Worm (Caenorhabditis elegans) whole organism, L3 larva: ENCODE results near the gene ZC190.4.

Experiments
- R02D3.7 ChIP-seq: fragments of 150-350 bp; optimal IDR thresholded peaks from 2 replicates; lab custom pipeline; 2014; ENCODE audit warnings: missing biosample characterization, missing genetic modification characterization
- ZK546.5 ChIP-seq: sonication (generic microtip); optimal IDR thresholded peaks from 2 replicates; lab custom pipeline; 2017; ENCODE audit warnings: missing biosample characterization, missing genetic modification characterization
- aly-2 ChIP-seq: fragments of 150-350 bp; optimal IDR thresholded peaks from 2 replicates; lab custom pipeline; 2014; ENCODE audit warnings: missing biosample characterization, missing genetic modification characterization
- ceh-16 ChIP-seq: sonication (generic microtip); optimal IDR thresholded peaks from 2 replicates; lab custom pipeline; 2017; ENCODE audit warnings: missing biosample characterization, missing genetic modification characterization
- ceh-82 ChIP-seq: fragments of 150-350 bp; optimal IDR thresholded peaks from 2 replicates; lab custom pipeline; 2014; ENCODE audit warnings: missing biosample characterization, missing genetic modification characterization
- ceh-9 ChIP-seq: sonication (generic microtip); optimal IDR thresholded peaks from 2 replicates; lab custom pipeline; 2018; ENCODE audit warnings: missing biosample characterization, missing genetic modification characterization
- daf-12 ChIP-seq: fragments of 150-350 bp; optimal IDR thresholded peaks from 2 replicates; lab custom pipeline; 2014; ENCODE audit warnings: missing biosample characterization, missing genetic modification reagents, missing genetic modification characterization
- egl-5 ChIP-seq: fragments of 150-350 bp; optimal IDR thresholded peaks from 2 replicates; lab custom pipeline; 2017; ENCODE audit warnings: missing biosample characterization, missing genetic modification reagents, missing genetic modification characterization, inconsistent platforms
- elt-2 ChIP-seq: sonication (generic microtip); optimal IDR thresholded peaks from 2 replicates; lab custom pipeline; 2016; ENCODE audit warnings: missing genetic modification reagents, mild to moderate bottlenecking, missing genetic modification characterization, missing compliant biosample characterization
- elt-3 ChIP-seq, 3 experiments: fragments of 150-350 bp in 1 of 3; sonication (generic microtip) in 2 of 3; optimal IDR thresholded peaks; 2 replicates in 2 of 3; 4 replicates in 1 of 3; lab custom pipeline; 2014 to 2017; ENCODE audit warnings: missing biosample characterization in 3 of 3, missing genetic modification characterization in 3 of 3
- fkh-10 ChIP-seq: sonication (generic microtip); optimal IDR thresholded peaks from 2 replicates; lab custom pipeline; 2017; ENCODE audit warnings: missing biosample characterization, missing genetic modification reagents, missing genetic modification characterization
- fkh-2 ChIP-seq: fragments of 150-350 bp; optimal IDR thresholded peaks from 2 replicates; lab custom pipeline; 2014; ENCODE audit warnings: missing biosample characterization, missing genetic modification reagents, missing genetic modification characterization
- fos-1 ChIP-seq: fragments of 150-350 bp; optimal IDR thresholded peaks from 2 replicates; lab custom pipeline; 2014; ENCODE audit warnings: missing biosample characterization, missing genetic modification characterization
- hmg-11 ChIP-seq: sonication (generic microtip); optimal IDR thresholded peaks from 2 replicates; lab custom pipeline; 2016; ENCODE audit warnings: missing genetic modification characterization, missing compliant biosample characterization
- jun-1 ChIP-seq: fragments of 150-350 bp; optimal IDR thresholded peaks from 2 replicates; lab custom pipeline; 2014; ENCODE audit warnings: missing biosample characterization, missing genetic modification reagents, missing genetic modification characterization
- lin-15B ChIP-seq: fragments of 150-350 bp; optimal IDR thresholded peaks from 2 replicates; lab custom pipeline; 2014; ENCODE audit warnings: missing biosample characterization, missing genetic modification characterization
- lin-39 ChIP-seq: fragments of 150-350 bp; optimal IDR thresholded peaks from 2 replicates; lab custom pipeline; 2018; ENCODE audit warnings: missing biosample characterization, missing genetic modification reagents, missing genetic modification characterization
- lsy-12 ChIP-seq: sonication (generic microtip); optimal IDR thresholded peaks from 2 replicates; lab custom pipeline; 2016; ENCODE audit warnings: mild to moderate bottlenecking, missing genetic modification characterization, missing compliant biosample characterization
- mdl-1 ChIP-seq: fragments of 150-350 bp; optimal IDR thresholded peaks from 2 replicates; lab custom pipeline; 2014; ENCODE audit warnings: missing biosample characterization, missing genetic modification characterization
- nhr-11 ChIP-seq: fragments of 150-350 bp; optimal IDR thresholded peaks from 2 replicates; lab custom pipeline; 2014; ENCODE audit warnings: missing biosample characterization, missing genetic modification characterization
- nhr-12 ChIP-seq: fragments of 150-350 bp; optimal IDR thresholded peaks from 2 replicates; lab custom pipeline; 2014; ENCODE audit warnings: missing biosample characterization, missing genetic modification characterization
- nhr-23 ChIP-seq: fragments of 150-350 bp; optimal IDR thresholded peaks from 2 replicates; lab custom pipeline; 2014; ENCODE audit warnings: missing biosample characterization, missing genetic modification reagents, missing genetic modification characterization
- nhr-237 ChIP-seq: fragments of 150-350 bp; optimal IDR thresholded peaks from 2 replicates; lab custom pipeline; 2014; ENCODE audit warnings: missing biosample characterization, missing genetic modification characterization
- nhr-25 ChIP-seq: sonication (generic microtip); optimal IDR thresholded peaks from 2 replicates; lab custom pipeline; 2017; ENCODE audit warnings: missing biosample characterization, missing genetic modification characterization
- nhr-28 ChIP-seq: fragments of 150-350 bp; optimal IDR thresholded peaks from 2 replicates; lab custom pipeline; 2014; ENCODE audit warnings: missing biosample characterization, missing genetic modification characterization
- nhr-43 ChIP-seq: sonication (generic microtip); optimal IDR thresholded peaks from 2 replicates; lab custom pipeline; 2016; ENCODE audit warnings: mild to moderate bottlenecking, missing genetic modification characterization, missing compliant biosample characterization; ENCODE audit not compliant: poor library complexity, severe bottlenecking
- nhr-67 ChIP-seq: fragments of 150-350 bp; optimal IDR thresholded peaks from 2 replicates; lab custom pipeline; 2014; ENCODE audit warnings: missing biosample characterization, missing genetic modification characterization
- nhr-77 ChIP-seq: fragments of 150-350 bp; optimal IDR thresholded peaks from 2 replicates; lab custom pipeline; 2014; ENCODE audit warnings: missing biosample characterization, missing genetic modification characterization
- pha-4 ChIP-seq: fragments of 150-350 bp; optimal IDR thresholded peaks from 2 replicates; lab custom pipeline; 2014; ENCODE audit warnings: missing biosample characterization, missing genetic modification reagents, missing genetic modification characterization
- pqm-1 ChIP-seq: fragments of 150-350 bp; optimal IDR thresholded peaks from 2 replicates; lab custom pipeline; 2017; ENCODE audit warnings: missing biosample characterization, missing genetic modification characterization, inconsistent platforms
- skn-1 ChIP-seq: fragments of 150-350 bp; optimal IDR thresholded peaks from 2 replicates; lab custom pipeline; 2014; ENCODE audit warnings: missing biosample characterization, missing genetic modification characterization
- snpc-4 ChIP-seq: fragments of 150-350 bp; optimal IDR thresholded peaks from 2 replicates; lab custom pipeline; 2014; ENCODE audit warnings: missing biosample characterization, missing genetic modification characterization
- unc-39 ChIP-seq: sonication (generic microtip); optimal IDR thresholded peaks from 4 replicates; lab custom pipeline; 2017; ENCODE audit warnings: missing biosample characterization, missing genetic modification characterization
- unc-62 ChIP-seq: fragments of 150-350 bp; sonication (generic microtip); optimal IDR thresholded peaks from 4 replicates; lab custom pipeline; 2014; ENCODE audit warnings: missing biosample characterization, missing genetic modification reagents, missing genetic modification characterization
- zag-1 ChIP-seq: fragments of 150-350 bp; optimal IDR thresholded peaks from 2 replicates; lab custom pipeline; 2014; ENCODE audit warnings: missing biosample characterization, missing genetic modification characterization
- ztf-11 ChIP-seq: fragments of 150-350 bp; optimal IDR thresholded peaks from 2 replicates; lab custom pipeline; 2014; ENCODE audit warnings: missing biosample characterization, missing genetic modification characterization
- ztf-4 ChIP-seq: fragments of 150-350 bp; optimal IDR thresholded peaks from 2 replicates; lab custom pipeline; 2014; ENCODE audit warnings: missing biosample characterization, missing genetic modification characterization

The ZC190.4 gene

ce11 chrV:8631277-8631765 lies 34.5 kb upstream of the ZC190.4 start, which contains the start of gene atg-18 (continued):
- TF ChIP-seq mdl-1 (tag; lab: Kevin White, UChicago) (no peak), egl-5 (tag; lab: Kevin White, UChicago) (peak; percentile 74), nhr-43 (tag; lab: Kevin White, UChicago) (peak; percentile 64), nhr-77 (tag; lab: Kevin White, UChicago) (no peak), nhr-25 (peak; percentile 70), lin-39 (tag; lab: Kevin White, UChicago) (peak; percentile 37), fkh-2 (no peak), lin-15B (tag; lab: Kevin White, UChicago) (peak; percentile 18), skn-1 (tag; lab: Kevin White, UChicago) (no peak), R02D3.7 (tag; lab: Kevin White, UChicago) (no peak), elt-3 (tag; optimal IDR thresholded peaks at IDR 0.05; lab: Kevin White, UChicago) (no peak), ceh-82 (tag; lab: Kevin White, UChicago) (no peak)
- TF ChIP-seq, all 47 proteins: peak for 14

DNA sequence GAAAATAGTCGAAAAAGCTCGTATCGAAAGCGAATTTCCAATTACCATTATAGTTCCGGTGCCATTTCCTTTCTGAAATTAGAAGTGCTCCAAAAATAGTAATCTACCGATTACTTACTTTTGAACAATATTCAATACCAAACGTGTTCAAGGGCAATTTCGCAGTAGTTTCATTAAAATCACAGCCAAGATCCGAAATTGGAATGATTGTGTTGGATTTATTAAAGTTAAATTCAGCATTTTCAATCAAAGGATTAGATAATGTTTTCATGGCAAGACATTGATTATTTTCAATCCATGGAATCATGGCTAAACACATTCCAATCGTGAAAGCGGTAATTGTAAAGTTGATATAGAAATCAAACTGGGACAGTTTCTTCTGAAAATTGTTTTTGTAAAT lies 33.1 kb upstream of the ZC190.4 start:
- no peak for TF ChIP-seq fkh-2
- TF ChIP-seq hmg-11 (tag; lab: Kevin White, UChicago), result no peak
- no peak for TF ChIP-seq pha-4 (tag; lab: Kevin White, UChicago)
- no peak for TF ChIP-seq unc-62 (GFP tag; lab: Kevin White, UChicago)
- TF ChIP-seq jun-1, result no peak
- no peak for TF ChIP-seq ceh-16 (tag; lab: Kevin White, UChicago)
- TF ChIP-seq elt-3 (tag; optimal IDR thresholded peaks at IDR 0.05; lab: Kevin White, UChicago), result no peak
- no peak for TF ChIP-seq pqm-1 (tag; lab: Kevin White, UChicago)
- no peak for TF ChIP-seq nhr-237 (tag; lab: Kevin White, UChicago)
- TF ChIP-seq ztf-4 (tag; lab: Kevin White, UChicago), result no peak
- no peak for TF ChIP-seq mdl-1 (tag; lab: Kevin White, UChicago)
- TF ChIP-seq nhr-12 (tag; lab: Kevin White, UChicago), result no peak
- TF ChIP-seq daf-12, result no peak

- TF ChIP-seq fos-1 (tag; lab: Kevin White, UChicago) (no peak), fkh-2 (no peak), zag-1 (tag; lab: Kevin White, UChicago) (no peak), snpc-4 (no peak), egl-5 (tag; lab: Kevin White, UChicago) (no peak)
- TF ChIP-seq, all 47 proteins: peak for 0
Observed at ce11 chrV:8635575-8635974, 30.3 kb upstream of the ZC190.4 start, which contains the start of gene oac-29. TSS of gene oac-29 (minus strand) at chrV:8635675.

DNA sequence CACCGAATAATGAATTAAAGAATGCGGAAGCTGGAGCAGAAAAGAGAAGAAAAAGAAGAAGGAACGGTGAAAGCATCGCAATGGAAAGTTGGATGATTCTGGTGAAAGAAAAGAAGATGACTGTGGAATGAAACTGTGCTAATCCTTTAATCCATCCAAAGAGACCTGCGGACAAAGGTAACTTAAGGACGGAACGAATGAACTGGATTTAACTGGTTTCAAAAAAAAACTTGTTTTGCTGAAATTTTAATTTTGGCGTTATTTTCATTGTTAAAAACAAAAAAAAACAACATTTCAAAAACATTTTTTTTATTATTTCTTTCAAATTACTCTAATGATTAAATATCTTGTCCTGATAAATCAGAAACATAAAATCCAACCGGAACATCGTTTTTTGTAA lies 29.0 kb upstream of the ZC190.4 start, which contains the start of gene grl-12:
Gene grl-12, minus strand, starts transcription at position 101 of the 400 bp plus-strand sequence.
- TF ChIP-seq ZK546.5 (tag; lab: Kevin White, UChicago) (no peak), lsy-12 (tag; lab: Kevin White, UChicago) (no peak), nhr-28 (no peak), nhr-12 (tag; lab: Kevin White, UChicago) (no peak), nhr-67 (tag; lab: Kevin White, UChicago) (no peak), nhr-43 (tag; lab: Kevin White, UChicago) (no peak), unc-39 (tag; lab: Kevin White, UChicago) (no peak), fkh-10 (GFP tag; lab: Kevin White, UChicago) (no peak), aly-2 (no peak), unc-62 (GFP tag; lab: Kevin White, UChicago) (no peak), nhr-23 (tag; lab: Kevin White, UChicago) (no peak), elt-2 (tag; lab: Kevin White, UChicago) (no peak), ztf-11 (tag; lab: Kevin White, UChicago) (no peak), ceh-16 (tag; lab: Kevin White, UChicago) (no peak), ceh-9 (no peak), nhr-11 (no peak), ceh-82 (tag; lab: Kevin White, UChicago) (no peak)
- TF ChIP-seq, all 47 proteins: peak for 0
